Fruit fly (Drosophila melanogaster): ENCODE results near the gene Pa1.

DNA sequence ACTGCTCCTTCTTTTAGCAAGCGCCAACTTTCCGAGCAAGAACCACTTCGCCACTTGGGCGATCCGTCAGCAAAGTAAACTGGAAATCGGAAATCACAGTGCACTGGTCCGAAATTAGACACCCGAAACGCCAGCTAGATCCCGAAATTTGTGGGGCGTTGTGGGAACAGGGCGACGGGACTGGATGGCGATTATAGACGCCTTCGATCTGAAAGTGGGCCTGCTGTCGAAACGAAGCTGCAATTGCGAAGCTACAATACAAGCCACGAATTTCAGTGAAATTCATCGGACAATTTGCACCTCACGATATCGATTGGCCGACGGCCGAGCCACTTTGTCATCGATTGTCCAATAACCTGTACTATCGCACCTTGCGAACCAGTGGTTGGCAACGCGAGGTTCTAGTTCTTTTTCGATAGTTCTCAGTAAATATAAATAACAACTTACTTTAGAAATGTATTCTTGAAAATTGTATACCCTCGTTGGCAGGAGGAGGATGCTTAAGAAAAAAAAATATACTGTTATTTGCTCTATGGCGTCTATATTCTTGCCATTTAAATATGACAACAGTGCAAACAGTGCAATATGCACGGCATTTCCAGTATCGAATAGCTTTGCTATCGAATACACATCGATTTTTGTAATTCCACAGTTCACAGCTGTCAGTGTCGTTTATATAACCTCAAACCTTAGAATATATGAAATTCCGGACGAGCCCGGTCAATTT is 8.9 kb downstream of the Pa1 start, which contains the start of the genes hop and Tim8:
- peak; percentile 90 for TF ChIP-seq psq (optimal IDR thresholded peaks at IDR 0.05)
- no peak for TF ChIP-seq Myc (optimal IDR thresholded peaks at IDR 0.05)
- TF ChIP-seq insv (optimal IDR thresholded peaks at IDR 0.05): no peak
- no peak for TF ChIP-seq ttk (optimal IDR thresholded peaks at IDR 0.05)

Data from Kc167 (cell line).